Fruit fly (Drosophila melanogaster) whole organism, wandering third instar larva: Measurements from ENCODE around the gene CG11162.

ENCODE experiments used
- Myc ChIP-seq: fragments of >200 bp; optimal IDR thresholded peaks from 2 replicates; lab custom pipeline; 2017
- N ChIP-seq: fragments of >200 bp; optimal IDR thresholded peaks from 2 replicates; lab custom pipeline; 2018; ENCODE audit warnings: missing biosample characterization, missing external identifiers, missing genetic modification characterization
- Vsx2 ChIP-seq: fragments of 200-300, 225-300 bp; sonication (Bioruptor generic); optimal IDR thresholded peaks from 2 replicates; lab custom pipeline; 2018; ENCODE audit warnings: missing biosample characterization, missing genetic modification characterization; ENCODE audit not compliant: partially characterized antibody
- fru ChIP-seq: fragments of 200-800 bp; sonication (Bioruptor generic); optimal IDR thresholded peaks from 3 replicates; lab custom pipeline; 2016; ENCODE audit warnings: missing biosample characterization, mild to moderate bottlenecking, missing genetic modification characterization
- psq ChIP-seq: fragments of 200-800 bp; sonication (Bioruptor generic); optimal IDR thresholded peaks from 3 replicates; lab custom pipeline; 2017; ENCODE audit warnings: missing biosample characterization, mild to moderate bottlenecking, missing genetic modification characterization, moderate library complexity

CG11162 gene

dm6 chrX:13721934-13722333 is 45.2 kb downstream of the CG11162 start, which contains the start of the genes Mrgn1 and mus101:
Gene Mrgn1, minus strand, starts transcription at chrX:13721977.
Gene mus101, plus strand, starts transcription at chrX:13722246.
- peak; percentile 36 for TF ChIP-seq Myc
- no peak for TF ChIP-seq fru (GFP tag; lab: Kevin White, UChicago)
- TF ChIP-seq Vsx2 (GFP tag; lab: Kevin White, UChicago): no peak
- TF ChIP-seq N (GFP tag; lab: Kevin White, UChicago): no peak
- peak; percentile 72 for TF ChIP-seq psq (GFP tag; lab: Kevin White, UChicago)
